Worm (Caenorhabditis elegans) whole organism, L1 larva: Measurements from ENCODE around the gene sucl-1.

Experiments used
- C16A3.4 ChIP-seq: fragments of 150-350 bp; optimal IDR thresholded peaks from 2 replicates; lab custom pipeline; 2014; ENCODE audit warnings: missing biosample characterization, missing genetic modification characterization
- Y116A8C.19 ChIP-seq: sonication (generic microtip); optimal IDR thresholded peaks from 2 replicates; lab custom pipeline; 2016; ENCODE audit warnings: missing compliant biosample characterization, missing genetic modification characterization, borderline replicate concordance
- aha-1 ChIP-seq: fragments of 150-350 bp; optimal IDR thresholded peaks from 2 replicates; lab custom pipeline; 2014; ENCODE audit warnings: missing biosample characterization, missing genetic modification characterization
- aly-2 ChIP-seq: fragments of 150-350 bp; optimal IDR thresholded peaks from 2 replicates; lab custom pipeline; 2014; ENCODE audit warnings: missing biosample characterization, missing genetic modification characterization
- ama-1 ChIP-seq: fragments of 150-350 bp; optimal IDR thresholded peaks from 2 replicates; lab custom pipeline; 2014
- dsc-1 ChIP-seq: sonication (generic microtip); optimal IDR thresholded peaks from 2 replicates; lab custom pipeline; 2016; ENCODE audit warnings: mild to moderate bottlenecking, missing genetic modification characterization, missing compliant biosample characterization
- efl-1 ChIP-seq, 4 experiments: fragments of 150-350 bp; optimal IDR thresholded peaks in 3 of 4; peaks in 1 of 4; 1 replicate in 1 of 4; 2 replicates in 3 of 4; lab custom pipeline; 2014; ENCODE audit warnings: missing biosample characterization in 2 of 4, missing genetic modification characterization in 2 of 4, missing genetic modification reagents in 2 of 4
- efl-3 ChIP-seq: fragments of 200-800 bp; sonication (Bioruptor generic); optimal IDR thresholded peaks from 2 replicates; lab custom pipeline; 2018; ENCODE audit warnings: mild to moderate bottlenecking, missing genetic modification characterization, missing compliant biosample characterization
- egl-13 ChIP-seq: sonication (generic microtip); optimal IDR thresholded peaks from 2 replicates; lab custom pipeline; 2016; ENCODE audit warnings: missing genotype, missing genetic modification reagents, missing genetic modification characterization, missing compliant biosample characterization
- elt-2 ChIP-seq: sonication (generic microtip); optimal IDR thresholded peaks from 2 replicates; lab custom pipeline; 2016; ENCODE audit warnings: missing genetic modification characterization, mild to moderate bottlenecking, inconsistent platforms, missing compliant biosample characterization, missing genetic modification reagents
- elt-3 ChIP-seq, 6 experiments: fragments of 150-350 bp in 1 of 6; sonication (generic microtip); optimal IDR thresholded peaks; 2 replicates each; lab custom pipeline; 2017 to 2018; ENCODE audit warnings: missing biosample characterization in 6 of 6, missing genetic modification characterization in 6 of 6, inconsistent platforms in 1 of 6
- ets-5 ChIP-seq: fragments of 200-800 bp; sonication (Bioruptor generic); IDR thresholded peaks from 2 replicates; pipeline ENCODE4 v1.3.6; 2022; ENCODE audit warnings: missing genetic modification characterization, missing compliant biosample characterization
- fkh-4 ChIP-seq: sonication (generic microtip); optimal IDR thresholded peaks from 2 replicates; lab custom pipeline; 2016; ENCODE audit warnings: missing compliant biosample characterization, missing genetic modification characterization, borderline replicate concordance
- fkh-8 ChIP-seq: sonication (generic microtip); optimal IDR thresholded peaks from 2 replicates; lab custom pipeline; 2016; ENCODE audit warnings: mild to moderate bottlenecking, missing genetic modification characterization, missing compliant biosample characterization
- fos-1 ChIP-seq: fragments of 150-350 bp; optimal IDR thresholded peaks from 2 replicates; lab custom pipeline; 2014; ENCODE audit warnings: missing biosample characterization, missing genetic modification characterization
- grh-1 ChIP-seq: fragments of 200-800 bp; sonication (Bioruptor generic); IDR thresholded peaks from 2 replicates; pipeline ENCODE4 v1.3.6; 2022; ENCODE audit warnings: missing genetic modification reagents, missing genetic modification characterization, missing compliant biosample characterization
- hlh-4 ChIP-seq: sonication (generic microtip); optimal IDR thresholded peaks from 2 replicates; lab custom pipeline; 2016; ENCODE audit warnings: mild to moderate bottlenecking, missing genetic modification characterization, missing compliant biosample characterization
- hpl-2 ChIP-seq: fragments of 150-350 bp; optimal IDR thresholded peaks from 2 replicates; lab custom pipeline; 2014; ENCODE audit warnings: missing biosample characterization, missing genetic modification reagents, missing genetic modification characterization
- mdl-1 ChIP-seq, 2 experiments: fragments of 150-350 bp; optimal IDR thresholded peaks; 2 replicates each; lab custom pipeline; 2014 to 2017; ENCODE audit warnings: missing biosample characterization in 2 of 2, missing genetic modification characterization in 2 of 2, inconsistent platforms in 1 of 2
- mef-2 ChIP-seq: fragments of 150-350 bp; optimal IDR thresholded peaks from 2 replicates; lab custom pipeline; 2014; ENCODE audit warnings: missing biosample characterization, missing genetic modification characterization
- mep-1 ChIP-seq: fragments of 150-350 bp; optimal IDR thresholded peaks from 2 replicates; lab custom pipeline; 2014; ENCODE audit warnings: missing biosample characterization, missing genetic modification characterization
- nhr-11 ChIP-seq: fragments of 150-350 bp; optimal IDR thresholded peaks from 2 replicates; lab custom pipeline; 2014; ENCODE audit warnings: missing biosample characterization, missing genetic modification characterization
- nhr-19 ChIP-seq: fragments of 200-800 bp; sonication (Bioruptor generic); conservative IDR thresholded peaks from 2 replicates; pipeline ENCODE4 v1.3.6; 2022; ENCODE audit warnings: missing genetic modification characterization, missing compliant biosample characterization
- nhr-237 ChIP-seq: fragments of 150-350 bp; optimal IDR thresholded peaks from 2 replicates; lab custom pipeline; 2014; ENCODE audit warnings: missing biosample characterization, missing genetic modification characterization
- nhr-28 ChIP-seq: fragments of 150-350 bp; optimal IDR thresholded peaks from 2 replicates; lab custom pipeline; 2014; ENCODE audit warnings: missing biosample characterization, missing genetic modification characterization
- nhr-71 ChIP-seq: sonication (generic microtip); optimal IDR thresholded peaks from 2 replicates; lab custom pipeline; 2016; ENCODE audit warnings: mild to moderate bottlenecking, missing genetic modification characterization, moderate library complexity, missing compliant biosample characterization
- nhr-76 ChIP-seq: sonication (generic microtip); optimal IDR thresholded peaks from 2 replicates; lab custom pipeline; 2017; ENCODE audit warnings: missing biosample characterization, missing genetic modification characterization
- nhr-84 ChIP-seq: sonication (generic microtip); optimal IDR thresholded peaks from 2 replicates; lab custom pipeline; 2017; ENCODE audit warnings: missing biosample characterization, missing genetic modification characterization
- nhr-85 ChIP-seq: sonication (generic microtip); peaks from one replicate; lab custom pipeline; 2016; ENCODE audit warnings: missing genetic modification characterization, inconsistent platforms, missing compliant biosample characterization
- pax-3 ChIP-seq: fragments of 200-800 bp; sonication (Bioruptor generic); optimal IDR thresholded peaks from 2 replicates; lab custom pipeline; 2018; ENCODE audit warnings: mild to moderate bottlenecking, missing genetic modification characterization, moderate library complexity, missing compliant biosample characterization
- snpc-4 ChIP-seq: fragments of 150-350 bp; optimal IDR thresholded peaks from 2 replicates; lab custom pipeline; 2014; ENCODE audit warnings: missing biosample characterization, missing genetic modification characterization
- sox-4 ChIP-seq: sonication (generic microtip); optimal IDR thresholded peaks from 2 replicates; lab custom pipeline; 2016; ENCODE audit warnings: missing genetic modification characterization, missing compliant biosample characterization
- sptf-1 ChIP-seq: fragments of 150-350 bp; optimal IDR thresholded peaks from 2 replicates; lab custom pipeline; 2014; ENCODE audit warnings: missing biosample characterization, missing genetic modification characterization
- tlp-1 ChIP-seq: fragments of 150-350 bp; optimal IDR thresholded peaks from 2 replicates; lab custom pipeline; 2014; ENCODE audit warnings: missing biosample characterization, missing genetic modification characterization
- unc-62 ChIP-seq: fragments of 150-350 bp; optimal IDR thresholded peaks from 2 replicates; lab custom pipeline; 2014; ENCODE audit warnings: missing biosample characterization, missing genetic modification reagents, missing genetic modification characterization
- vab-15 ChIP-seq: sonication (generic microtip); optimal IDR thresholded peaks from 2 replicates; lab custom pipeline; 2017; ENCODE audit warnings: missing genotype, mild to moderate bottlenecking, missing genetic modification characterization, missing compliant biosample characterization
- zag-1 ChIP-seq: fragments of 150-350 bp; optimal IDR thresholded peaks from 2 replicates; lab custom pipeline; 2014; ENCODE audit warnings: missing biosample characterization, missing genetic modification characterization
- ztf-4 ChIP-seq: fragments of 150-350 bp; optimal IDR thresholded peaks from 2 replicates; lab custom pipeline; 2014; ENCODE audit warnings: missing biosample characterization, missing genetic modification characterization

The sucl-1 gene

DNA sequence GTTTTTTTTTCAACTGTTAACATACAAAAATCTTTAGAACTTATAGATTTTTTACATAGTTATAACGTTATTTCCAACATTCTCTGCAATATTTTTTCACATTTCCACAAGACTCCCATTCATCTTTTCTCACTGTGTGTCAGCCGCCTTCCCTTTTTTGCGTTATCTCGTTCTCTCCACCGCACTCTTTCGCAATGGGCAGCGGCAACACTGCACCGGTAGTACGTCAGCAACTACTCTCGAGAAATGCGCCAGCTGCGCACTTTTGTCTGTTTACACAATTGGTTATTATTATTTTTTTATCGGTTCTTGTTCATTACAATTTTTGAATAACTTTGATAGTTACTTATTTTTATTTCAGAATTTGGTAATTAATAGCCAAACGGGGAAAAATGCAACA, 6.9 kb upstream of the sucl-1 start, which contains the start of gene C05G5.2 (continued):
- TF ChIP-seq sptf-1 (no peak), aly-2 (tag; lab: Kevin White, UChicago) (no peak), egl-13 (tag; lab: Kevin White, UChicago) (peak; percentile 76), hlh-4 (tag; lab: Kevin White, UChicago) (no peak), snpc-4 (tag; lab: Kevin White, UChicago) (peak; percentile 88), nhr-237 (peak; percentile 38), elt-3 (tag; optimal IDR thresholded peaks at IDR 0.05; lab: Kevin White, UChicago) (peak in 3 of 6 experiments; percentile 42 to 95 (median 79)), tlp-1 (no peak), nhr-84 (tag; lab: Kevin White, UChicago) (no peak), hpl-2 (GFP tag; lab: Kevin White, UChicago) (peak; percentile 59), mef-2 (tag; lab: Kevin White, UChicago) (peak; percentile 17), ets-5 (GFP tag; lab: Robert Waterston, UW) (no peak), nhr-28 (no peak), ama-1 (no peak), nhr-85 (tag; lab: Kevin White, UChicago) (peak; percentile 90), zag-1 (tag; lab: Kevin White, UChicago) (no peak), mdl-1 (tag; optimal IDR thresholded peaks at IDR 0.05; lab: Kevin White, UChicago) (peak in 1 of 2 experiments; percentile 84), nhr-19 (GFP tag; lab: Robert Waterston, UW) (peak; percentile 74), nhr-76 (tag; lab: Kevin White, UChicago) (no peak), vab-15 (peak; percentile 61), elt-2 (tag; lab: Kevin White, UChicago) (peak; percentile 71), aha-1 (tag; lab: Kevin White, UChicago) (peak; percentile 3), ztf-4 (tag; lab: Kevin White, UChicago) (peak; percentile 14), mep-1 (tag; lab: Kevin White, UChicago) (peak; percentile 95), pax-3 (tag; lab: Kevin White, UChicago) (peak; percentile 59), sox-4 (tag; lab: Kevin White, UChicago) (peak; percentile 5), C16A3.4 (tag; lab: Kevin White, UChicago) (peak; percentile 95), nhr-11 (no peak), fkh-4 (no peak), efl-3 (no peak), unc-62 (GFP tag; lab: Kevin White, UChicago) (no peak), grh-1 (GFP tag; lab: Robert Waterston, UW) (peak; percentile 54; the same call in 1 of the 2 replicates), Y116A8C.19 (tag; lab: Kevin White, UChicago) (no peak), efl-1 (optimal IDR thresholded peaks at IDR 0.05; lab: Kevin White, UChicago) (peak; percentile 65 to 78), efl-1 (GFP tag; optimal IDR thresholded peaks at IDR 0.05 in 1 of 2; lab: Kevin White, UChicago) (peak; percentile 56 to 96), fos-1 (tag; lab: Kevin White, UChicago) (peak; percentile 36)

DNA sequence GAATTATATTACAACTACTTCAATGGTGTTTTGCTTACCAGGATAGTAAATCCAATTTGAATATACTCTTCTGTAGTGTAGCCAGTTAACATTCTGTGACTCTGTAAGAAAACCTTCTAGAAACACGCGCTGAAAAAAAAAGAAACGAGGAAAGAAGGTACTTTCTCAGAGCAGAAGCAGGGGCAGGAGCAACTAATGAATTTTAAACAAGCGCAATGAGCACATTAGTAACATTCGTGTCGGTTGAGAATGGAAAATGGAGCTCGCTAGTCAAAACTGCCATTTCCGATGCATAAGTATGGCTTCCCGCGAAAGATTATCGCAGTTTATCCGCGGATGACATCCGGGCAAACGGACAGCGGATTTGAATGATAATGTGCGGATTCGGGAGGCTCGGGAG, 1.9 kb upstream of the sucl-1 start, which contains the start of gene C05G5.3:
Gene C05G5.3 (minus strand): TSS at position 101 of the 400 bp plus-strand sequence.
- peak; percentile 29 for TF ChIP-seq dsc-1
- TF ChIP-seq snpc-4 (tag; lab: Kevin White, UChicago), result no peak
- peak; percentile 40 for TF ChIP-seq fkh-8 (tag; lab: Kevin White, UChicago)

DNA sequence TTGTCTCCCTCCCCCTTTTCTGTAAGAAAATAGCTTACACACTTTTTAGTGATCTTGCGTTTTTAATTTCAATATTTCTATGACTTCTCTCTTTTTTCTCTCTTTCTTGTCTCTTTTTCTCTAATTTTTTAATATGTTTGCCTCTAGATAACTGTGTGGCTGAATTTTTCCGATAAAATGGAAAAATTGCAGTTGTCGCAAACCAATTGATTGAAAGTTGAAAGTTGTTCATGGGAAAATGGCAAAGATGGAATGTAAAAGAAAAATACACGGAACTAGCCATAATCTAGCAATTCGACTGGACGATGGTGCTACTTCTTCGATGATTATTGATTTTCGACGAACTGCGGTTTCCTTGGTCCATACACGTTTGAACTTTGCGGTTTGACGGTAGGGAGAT, 2.0 kb downstream of the sucl-1 start:
- TF ChIP-seq nhr-71 (tag; lab: Kevin White, UChicago) (no peak), elt-2 (tag; lab: Kevin White, UChicago) (peak; percentile 8)

ce11 chrX:14756606-14757005, 2.8 kb downstream of the sucl-1 start:
- no peak for TF ChIP-seq efl-1 (optimal IDR thresholded peaks at IDR 0.05; lab: Kevin White, UChicago)
- peak in 1 of 2 experiments; percentile 31 for TF ChIP-seq efl-1 (GFP tag; optimal IDR thresholded peaks at IDR 0.05 in 1 of 2; lab: Kevin White, UChicago)
- TF ChIP-seq grh-1 (GFP tag; lab: Robert Waterston, UW), result no peak
